Worm (Caenorhabditis elegans) whole organism, mixed stage, embryonic: ENCODE results near the gene C05G5.3.

ENCODE experiments used
- M03D4.4 ChIP-seq: sonication (generic microtip); optimal IDR thresholded peaks from 2 replicates; lab custom pipeline; 2017; ENCODE audit warnings: mild to moderate bottlenecking, missing genetic modification characterization, missing compliant biosample characterization
- bed-3 ChIP-seq: fragments of 200-800 bp; sonication (Bioruptor generic); optimal IDR thresholded peaks from 3 replicates; lab custom pipeline; 2018; ENCODE audit warnings: mild to moderate bottlenecking, missing genetic modification characterization, moderate library complexity, missing compliant biosample characterization
- blmp-1 ChIP-seq: fragments of 150-350 bp; optimal IDR thresholded peaks from 2 replicates; lab custom pipeline; 2014; ENCODE audit warnings: missing biosample characterization, missing genetic modification characterization
- ceh-39 ChIP-seq: fragments of 150-350 bp; optimal IDR thresholded peaks from 2 replicates; lab custom pipeline; 2014; ENCODE audit warnings: missing biosample characterization, missing genetic modification characterization
- ceh-43 ChIP-seq: fragments of 200-800 bp; sonication (Bioruptor generic); optimal IDR thresholded peaks from 2 replicates; lab custom pipeline; 2018; ENCODE audit warnings: mild to moderate bottlenecking, missing genetic modification characterization, moderate library complexity, missing compliant biosample characterization
- ceh-83 ChIP-seq: fragments of 200-800 bp; sonication (Bioruptor generic); optimal IDR thresholded peaks from 2 replicates; lab custom pipeline; 2018; ENCODE audit warnings: mild to moderate bottlenecking, missing genetic modification characterization, missing compliant biosample characterization
- ces-1 ChIP-seq: fragments of 150-350 bp; optimal IDR thresholded peaks from 2 replicates; lab custom pipeline; 2014; ENCODE audit warnings: missing biosample characterization, missing genetic modification reagents, missing genetic modification characterization
- drap-1 ChIP-seq: fragments of 200-800 bp; sonication (Bioruptor generic); optimal IDR thresholded peaks from 3 replicates; lab custom pipeline; 2018; ENCODE audit warnings: mild to moderate bottlenecking, missing genetic modification characterization, missing compliant biosample characterization
- elt-3 ChIP-seq: fragments of 150-350 bp; optimal IDR thresholded peaks from 2 replicates; lab custom pipeline; 2014; ENCODE audit warnings: missing biosample characterization, missing genetic modification characterization
- flh-1 ChIP-seq: fragments of 200-800 bp; sonication (Bioruptor generic); optimal IDR thresholded peaks from 2 replicates; lab custom pipeline; 2018; ENCODE audit warnings: mild to moderate bottlenecking, missing genetic modification characterization, moderate library complexity, missing compliant biosample characterization
- ham-2 ChIP-seq: fragments of 200-800 bp; sonication (Bioruptor generic); optimal IDR thresholded peaks from 2 replicates; lab custom pipeline; 2018; ENCODE audit warnings: mild to moderate bottlenecking, missing genetic modification characterization, missing compliant biosample characterization
- hlh-1 ChIP-seq: fragments of 150-350 bp; optimal IDR thresholded peaks from 2 replicates; lab custom pipeline; 2014; ENCODE audit warnings: missing biosample characterization, missing genetic modification reagents, missing genetic modification characterization
- lin-13 ChIP-seq: fragments of 150-350 bp; optimal IDR thresholded peaks from 2 replicates; lab custom pipeline; 2014; ENCODE audit warnings: missing biosample characterization, missing genetic modification characterization
- lsy-2 ChIP-seq: fragments of 150-350 bp; optimal IDR thresholded peaks from 2 replicates; lab custom pipeline; 2014; ENCODE audit warnings: missing biosample characterization, missing genetic modification characterization
- mab-5 ChIP-seq: fragments of 150-350 bp; optimal IDR thresholded peaks from 2 replicates; lab custom pipeline; 2014; ENCODE audit warnings: missing biosample characterization, missing genetic modification characterization
- mls-2 ChIP-seq: sonication (generic microtip); optimal IDR thresholded peaks from 2 replicates; lab custom pipeline; 2016; ENCODE audit warnings: mild to moderate bottlenecking, missing genetic modification characterization, moderate library complexity, missing compliant biosample characterization
- nhr-12 ChIP-seq: fragments of 150-350 bp; optimal IDR thresholded peaks from 2 replicates; lab custom pipeline; 2014; ENCODE audit warnings: missing biosample characterization, missing genetic modification characterization
- nhr-2 ChIP-seq: fragments of 150-350 bp; optimal IDR thresholded peaks from 2 replicates; lab custom pipeline; 2014; ENCODE audit warnings: missing biosample characterization, missing genetic modification characterization
- nhr-237 ChIP-seq: fragments of 150-350 bp; optimal IDR thresholded peaks from 2 replicates; lab custom pipeline; 2014; ENCODE audit warnings: missing biosample characterization, missing genetic modification characterization
- nhr-28 ChIP-seq: fragments of 150-350 bp; optimal IDR thresholded peaks from 2 replicates; lab custom pipeline; 2014; ENCODE audit warnings: missing biosample characterization, missing genetic modification characterization
- nhr-76 ChIP-seq: sonication (generic microtip); optimal IDR thresholded peaks from 2 replicates; lab custom pipeline; 2017; ENCODE audit warnings: missing biosample characterization, missing genetic modification characterization
- sptf-1 ChIP-seq: sonication (generic microtip); optimal IDR thresholded peaks from 2 replicates; lab custom pipeline; 2017; ENCODE audit warnings: mild to moderate bottlenecking, missing genetic modification characterization, moderate library complexity, missing compliant biosample characterization
- tbx-8 ChIP-seq: fragments of 200-800 bp; sonication (Bioruptor generic); optimal IDR thresholded peaks from 2 replicates; lab custom pipeline; 2018; ENCODE audit warnings: mild to moderate bottlenecking, missing genetic modification characterization, moderate library complexity, missing compliant biosample characterization
- unc-39 ChIP-seq: fragments of 150-350 bp; optimal IDR thresholded peaks from 2 replicates; lab custom pipeline; 2014; ENCODE audit warnings: missing biosample characterization, missing genetic modification characterization
- unc-62 ChIP-seq: fragments of 150-350 bp; optimal IDR thresholded peaks from 2 replicates; lab custom pipeline; 2014; ENCODE audit warnings: missing biosample characterization, missing genetic modification reagents, missing genetic modification characterization
- zip-8 ChIP-seq: fragments of 150-350 bp; optimal IDR thresholded peaks from 2 replicates; lab custom pipeline; 2014; ENCODE audit warnings: missing biosample characterization, missing genetic modification characterization

Gene C05G5.3

ce11 chrX:14773238-14773637 lies 21.4 kb upstream of the C05G5.3 start, which contains the start of gene unc-3:
TSS of gene unc-3 (plus strand) at chrX:14773538.
- TF ChIP-seq ceh-39 (no peak), M03D4.4 (tag; lab: Kevin White, UChicago) (no peak), ces-1 (no peak), unc-62 (GFP tag; lab: Kevin White, UChicago) (no peak), blmp-1 (tag; lab: Kevin White, UChicago) (no peak), hlh-1 (tag; lab: Kevin White, UChicago) (no peak), nhr-237 (tag; lab: Kevin White, UChicago) (no peak), zip-8 (tag; lab: Kevin White, UChicago) (no peak), nhr-12 (no peak), nhr-28 (tag; lab: Kevin White, UChicago) (no peak), sptf-1 (no peak), unc-39 (tag; lab: Kevin White, UChicago) (no peak)

- no peak for TF ChIP-seq zip-8 (tag; lab: Kevin White, UChicago)
- no peak for TF ChIP-seq bed-3
These were observed 19.9 kb upstream of the C05G5.3 start, which contains the start of gene Y16B4A.2 for ce11 chrX:14771682-14772081. TSS of gene Y16B4A.2 (minus strand) at chrX:14771851.

ce11 chrX:14770336-14770735 lies 18.5 kb upstream of the C05G5.3 start:
- TF ChIP-seq nhr-237 (tag; lab: Kevin White, UChicago) (no peak), unc-62 (GFP tag; lab: Kevin White, UChicago) (no peak), M03D4.4 (tag; lab: Kevin White, UChicago) (no peak), mab-5 (no peak), blmp-1 (tag; lab: Kevin White, UChicago) (no peak)

- no peak for TF ChIP-seq unc-62 (GFP tag; lab: Kevin White, UChicago)
- no peak for TF ChIP-seq sptf-1
- TF ChIP-seq nhr-76 (tag; lab: Kevin White, UChicago): no peak
- TF ChIP-seq elt-3 (tag; lab: Kevin White, UChicago): no peak
- TF ChIP-seq nhr-12: no peak
- no peak for TF ChIP-seq M03D4.4 (tag; lab: Kevin White, UChicago)
- no peak for TF ChIP-seq ham-2
These were observed 17.2 kb upstream of the C05G5.3 start for ce11 chrX:14768989-14769388.

- no peak for TF ChIP-seq flh-1
- TF ChIP-seq ceh-39: no peak
- TF ChIP-seq nhr-12: no peak
- TF ChIP-seq blmp-1 (tag; lab: Kevin White, UChicago): no peak
- no peak for TF ChIP-seq mab-5
- no peak for TF ChIP-seq drap-1 (GFP tag; lab: Kevin White, UChicago)
- no peak for TF ChIP-seq tbx-8 (GFP tag; lab: Kevin White, UChicago)
- TF ChIP-seq zip-8 (tag; lab: Kevin White, UChicago): no peak
- TF ChIP-seq ceh-43 (GFP tag; lab: Kevin White, UChicago): no peak
- TF ChIP-seq lin-13 (tag; lab: Kevin White, UChicago): no peak
- no peak for TF ChIP-seq ceh-83
These were observed 16.0 kb upstream of the C05G5.3 start for ce11 chrX:14767813-14768212.

ce11 chrX:14761021-14761420 lies 9.2 kb upstream of the C05G5.3 start, which contains the start of gene C05G5.5:
TSS of gene C05G5.5 (minus strand) at chrX:14761121.
- TF ChIP-seq mls-2 (peak; percentile 2), lsy-2 (tag; lab: Kevin White, UChicago) (no peak)

- TF ChIP-seq M03D4.4 (tag; lab: Kevin White, UChicago) (no peak), elt-3 (tag; lab: Kevin White, UChicago) (no peak), blmp-1 (tag; lab: Kevin White, UChicago) (no peak), ceh-43 (GFP tag; lab: Kevin White, UChicago) (no peak)
- TF ChIP-seq, all 35 proteins: peak for 0
These were observed 8.4 kb upstream of the C05G5.3 start for ce11 chrX:14760166-14760565.

ce11 chrX:14759549-14759948 lies 7.7 kb upstream of the C05G5.3 start:
- TF ChIP-seq nhr-2: peak; percentile 53
- TF ChIP-seq unc-62 (GFP tag; lab: Kevin White, UChicago): no peak
- peak; percentile 59 for TF ChIP-seq zip-8 (tag; lab: Kevin White, UChicago)
